Worm (Caenorhabditis elegans) whole organism, L4 larva: ENCODE data around the gene srh-83.

ENCODE experiments used
- D1046.2 ChIP-seq: fragments of 200-800 bp; sonication (Bioruptor generic); IDR thresholded peaks from 2 replicates; pipeline ENCODE4 v1.3.6; 2022; ENCODE audit warnings: missing genetic modification characterization, missing compliant biosample characterization
- F44E2.7 ChIP-seq: fragments of 200-800 bp; sonication (Bioruptor generic); IDR thresholded peaks from 2 replicates; pipeline ENCODE4 v2.1.2; 2022; ENCODE audit warnings: missing genetic modification characterization, missing compliant biosample characterization
- R02D3.7 ChIP-seq: fragments of 150-350 bp; sonication (generic microtip); optimal IDR thresholded peaks from 3 replicates; lab custom pipeline; 2014; ENCODE audit warnings: missing biosample characterization, missing genetic modification characterization
- Y105C5A.15 ChIP-seq: fragments of 200-800 bp; sonication (Bioruptor generic); IDR thresholded peaks from 2 replicates; pipeline ENCODE4 v1.3.6; 2022; ENCODE audit warnings: missing genetic modification characterization, missing compliant biosample characterization
- Y48G9A.11 ChIP-seq: fragments of 200-800 bp; sonication (Bioruptor generic); IDR thresholded peaks from 2 replicates; pipeline ENCODE4 v1.3.6; 2022; ENCODE audit warnings: missing genetic modification reagents, missing genetic modification characterization, missing compliant biosample characterization
- Y75B8A.6 ChIP-seq: fragments of 200-800 bp; sonication (Bioruptor generic); IDR thresholded peaks from 2 replicates; pipeline ENCODE4 v1.3.6; 2022; ENCODE audit warnings: missing genetic modification reagents, missing genetic modification characterization, missing compliant biosample characterization
- aha-1 ChIP-seq: fragments of 150-350 bp; peaks from one replicate; lab custom pipeline; 2014; ENCODE audit warnings: missing biosample characterization, missing genetic modification characterization
- aly-2 ChIP-seq: sonication (generic microtip); optimal IDR thresholded peaks from 2 replicates; lab custom pipeline; 2018; ENCODE audit warnings: missing biosample characterization, missing genetic modification characterization
- attf-4 ChIP-seq: sonication (generic microtip); optimal IDR thresholded peaks from 3 replicates; lab custom pipeline; 2017; ENCODE audit warnings: missing biosample characterization, missing genetic modification characterization
- ceh-28 ChIP-seq: fragments of 150-350 bp; optimal IDR thresholded peaks from 2 replicates; lab custom pipeline; 2014; ENCODE audit warnings: missing biosample characterization, missing genetic modification reagents, missing genetic modification characterization
- ceh-44 ChIP-seq: fragments of 200-800 bp; sonication (Bioruptor generic); IDR thresholded peaks from 2 replicates; pipeline ENCODE4 v1.3.6; 2022; ENCODE audit warnings: missing genetic modification reagents, missing genetic modification characterization, missing compliant biosample characterization
- ces-1 ChIP-seq: fragments of 150-350 bp; sonication (generic microtip); optimal IDR thresholded peaks from 4 replicates; lab custom pipeline; 2014; ENCODE audit warnings: missing biosample characterization, missing genetic modification reagents, missing genetic modification characterization
- cey-2 ChIP-seq: sonication (generic microtip); optimal IDR thresholded peaks from 3 replicates; lab custom pipeline; 2017; ENCODE audit warnings: missing genetic modification characterization, mild to moderate bottlenecking, missing compliant biosample characterization, antibody characterized with exemption, borderline replicate concordance; ENCODE audit not compliant: insufficient read depth
- ctbp-1 ChIP-seq: fragments of 200-800 bp; sonication (Bioruptor generic); IDR thresholded peaks from 2 replicates; pipeline ENCODE4 v1.3.6; 2022; ENCODE audit warnings: missing genetic modification reagents, missing genetic modification characterization, missing compliant biosample characterization
- daf-16 ChIP-seq, 3 experiments: sonication (generic microtip); optimal IDR thresholded peaks; 2 replicates each; lab custom pipeline; 2016 to 2017; ENCODE audit warnings: missing genetic modification characterization in 3 of 3, missing genetic modification reagents in 3 of 3, mild to moderate bottlenecking in 2 of 3, missing compliant biosample characterization in 2 of 3, missing biosample characterization in 1 of 3, moderate library complexity in 1 of 3
- dmd-6 ChIP-seq: fragments of 200-800 bp; sonication (Bioruptor generic); IDR thresholded peaks from 2 replicates; pipeline ENCODE4 v1.3.6; 2022; ENCODE audit warnings: missing genetic modification reagents, missing genetic modification characterization, missing compliant biosample characterization
- dmd-8 ChIP-seq: fragments of 200-800 bp; sonication (Bioruptor generic); IDR thresholded peaks from 2 replicates; pipeline ENCODE4 v1.3.6; 2022; ENCODE audit warnings: missing genetic modification characterization, missing compliant biosample characterization
- dpl-1 ChIP-seq: fragments of 150-350 bp; optimal IDR thresholded peaks from 2 replicates; lab custom pipeline; 2014; ENCODE audit warnings: missing biosample characterization, missing genetic modification reagents, missing genetic modification characterization
- dve-1 ChIP-seq: sonication (generic microtip); optimal IDR thresholded peaks from 2 replicates; lab custom pipeline; 2017; ENCODE audit warnings: antibody characterized with exemption, mild to moderate bottlenecking, missing genetic modification characterization, missing compliant biosample characterization; ENCODE audit not compliant: insufficient read depth
- egl-27 ChIP-seq: sonication (generic microtip); optimal IDR thresholded peaks from 3 replicates; lab custom pipeline; 2017; ENCODE audit warnings: missing biosample characterization, missing genetic modification reagents, missing genetic modification characterization
- hif-1 ChIP-seq, 2 experiments: sonication (generic microtip); optimal IDR thresholded peaks; 2 replicates each; lab custom pipeline; 2016 to 2017; ENCODE audit warnings: missing compliant biosample characterization in 2 of 2, missing genetic modification characterization in 2 of 2, missing genetic modification reagents in 2 of 2, missing genotype in 2 of 2, mild to moderate bottlenecking in 1 of 2
- hlh-30 ChIP-seq: sonication (generic microtip); optimal IDR thresholded peaks from 2 replicates; lab custom pipeline; 2017; ENCODE audit warnings: antibody characterized with exemption, mild to moderate bottlenecking, missing genetic modification characterization, missing compliant biosample characterization; ENCODE audit not compliant: insufficient read depth
- hmg-1.1 ChIP-seq: fragments of 200-800 bp; sonication (Bioruptor generic); IDR thresholded peaks from 2 replicates; pipeline ENCODE4 v1.3.6; 2022; ENCODE audit warnings: missing genetic modification reagents, missing genetic modification characterization, missing compliant biosample characterization
- lim-7 ChIP-seq: fragments of 200-800 bp; sonication (Bioruptor generic); IDR thresholded peaks from 2 replicates; pipeline ENCODE4 v1.3.6; 2022; ENCODE audit warnings: missing genetic modification characterization, missing compliant biosample characterization
- lin-13 ChIP-seq: fragments of 150-350 bp; optimal IDR thresholded peaks from 2 replicates; lab custom pipeline; 2014; ENCODE audit warnings: missing biosample characterization, missing genetic modification reagents, missing genetic modification characterization
- lin-29 ChIP-seq: fragments of 200-800 bp; sonication (Bioruptor generic); IDR thresholded peaks from 2 replicates; pipeline ENCODE4 v1.3.6; 2022; ENCODE audit warnings: missing genetic modification reagents, missing genetic modification characterization, missing compliant biosample characterization
- lin-39 ChIP-seq: fragments of 150-350 bp; optimal IDR thresholded peaks from 2 replicates; lab custom pipeline; 2014; ENCODE audit warnings: missing biosample characterization, missing genetic modification reagents, missing genetic modification characterization
- lir-3 ChIP-seq: sonication (generic microtip); optimal IDR thresholded peaks from 2 replicates; lab custom pipeline; 2016; ENCODE audit warnings: mild to moderate bottlenecking, missing genetic modification characterization, missing compliant biosample characterization
- lsy-2 ChIP-seq, 2 experiments: fragments of 150-350 bp in 1 of 2; sonication (generic microtip) in 1 of 2; optimal IDR thresholded peaks; 2 replicates each; lab custom pipeline; 2014 to 2017; ENCODE audit warnings: missing biosample characterization in 2 of 2, missing genetic modification characterization in 2 of 2
- madf-9 ChIP-seq: fragments of 200-800 bp; sonication (Bioruptor generic); conservative IDR thresholded peaks from 2 replicates; pipeline ENCODE4 v1.3.6; 2022; ENCODE audit warnings: missing genetic modification reagents, missing genetic modification characterization, missing compliant biosample characterization
- mdl-1 ChIP-seq, 2 experiments: fragments of 150-350 bp in 1 of 2; sonication (generic microtip) in 1 of 2; optimal IDR thresholded peaks; 2 replicates each; lab custom pipeline; 2014 to 2017; ENCODE audit warnings: missing biosample characterization in 2 of 2, missing genetic modification characterization in 2 of 2
- mdt-29 ChIP-seq: fragments of 200-800 bp; sonication (Bioruptor generic); IDR thresholded peaks from 2 replicates; pipeline ENCODE4 v1.3.6; 2022; ENCODE audit warnings: missing genetic modification reagents, missing genetic modification characterization, missing compliant biosample characterization
- mes-2 ChIP-seq: sonication (generic microtip); optimal IDR thresholded peaks from 2 replicates; lab custom pipeline; 2016; ENCODE audit warnings: missing genotype, mild to moderate bottlenecking, missing genetic modification characterization, missing compliant biosample characterization; ENCODE audit not compliant: poor library complexity, severe bottlenecking
- mxl-3 ChIP-seq: fragments of 200-800 bp; sonication (Bioruptor generic); optimal IDR thresholded peaks from 2 replicates; lab custom pipeline; 2018; ENCODE audit warnings: mild to moderate bottlenecking, missing genetic modification characterization, missing compliant biosample characterization
- nhr-237 ChIP-seq: sonication (generic microtip); optimal IDR thresholded peaks from 2 replicates; lab custom pipeline; 2017; ENCODE audit warnings: missing biosample characterization, missing genetic modification characterization
- nhr-28 ChIP-seq: fragments of 150-350 bp; optimal IDR thresholded peaks from 2 replicates; lab custom pipeline; 2014; ENCODE audit warnings: missing biosample characterization, missing genetic modification characterization
- nhr-6 ChIP-seq: fragments of 150-350 bp; optimal IDR thresholded peaks from 2 replicates; lab custom pipeline; 2014; ENCODE audit warnings: missing biosample characterization, missing genetic modification characterization
- pha-4 ChIP-seq, 2 experiments: fragments of 150-350 bp in 1 of 2; fragments of 200-800 bp in 1 of 2; sonication (Bioruptor generic) in 1 of 2; IDR thresholded peaks in 1 of 2; optimal IDR thresholded peaks in 1 of 2; 2 replicates each; pipeline versions ENCODE4 v1.3.6 to Lab custom; 2014 to 2022; ENCODE audit warnings: missing genetic modification characterization in 2 of 2, missing genetic modification reagents in 2 of 2, missing biosample characterization in 1 of 2, missing compliant biosample characterization in 1 of 2
- pqm-1 ChIP-seq: sonication (generic microtip); optimal IDR thresholded peaks from 2 replicates; lab custom pipeline; 2017; ENCODE audit warnings: missing biosample characterization, missing genetic modification characterization
- rbr-2 ChIP-seq: sonication (generic microtip); optimal IDR thresholded peaks from 2 replicates; lab custom pipeline; 2016; ENCODE audit warnings: missing genotype, missing genetic modification characterization, missing compliant biosample characterization
- set-16 ChIP-seq: fragments of 200-800 bp; sonication (Bioruptor generic); IDR thresholded peaks from 2 replicates; pipeline ENCODE4 v1.3.6; 2022; ENCODE audit warnings: missing genetic modification reagents, missing genetic modification characterization, missing compliant biosample characterization
- snpc-4 ChIP-seq: fragments of 150-350 bp; optimal IDR thresholded peaks from 2 replicates; lab custom pipeline; 2014; ENCODE audit warnings: missing biosample characterization, missing genetic modification characterization
- tra-1 ChIP-seq: fragments of 200-800 bp; sonication (Bioruptor generic); IDR thresholded peaks from 2 replicates; pipeline ENCODE4 v1.3.6; 2022; ENCODE audit warnings: missing genetic modification reagents, missing genetic modification characterization, missing compliant biosample characterization
- unc-62 ChIP-seq, 3 experiments: fragments of 150-350 bp in 1 of 3; sonication (generic microtip); optimal IDR thresholded peaks in 2 of 3; peaks in 1 of 3; 1 replicate in 1 of 3; 2 replicates in 2 of 3; lab custom pipeline; 2014 to 2017; ENCODE audit warnings: missing biosample characterization in 3 of 3, missing genetic modification characterization in 3 of 3, missing genetic modification reagents in 3 of 3, missing genotype in 1 of 3
- vab-7 ChIP-seq: fragments of 200-800 bp; sonication (Bioruptor generic); IDR thresholded peaks from 2 replicates; pipeline ENCODE4 v1.3.6; 2022; ENCODE audit warnings: missing genetic modification reagents, missing genetic modification characterization, missing compliant biosample characterization
- zag-1 ChIP-seq: fragments of 150-350 bp; optimal IDR thresholded peaks from 2 replicates; lab custom pipeline; 2014; ENCODE audit warnings: missing biosample characterization, missing genetic modification characterization
- zfp-3 ChIP-seq: fragments of 200-800 bp; sonication (Bioruptor generic); conservative IDR thresholded peaks from 2 replicates; pipeline ENCODE4 v1.3.6; 2022; ENCODE audit warnings: missing genetic modification reagents, missing genetic modification characterization, missing compliant biosample characterization
- ztf-7 ChIP-seq: fragments of 150-350 bp; optimal IDR thresholded peaks from 2 replicates; lab custom pipeline; 2014; ENCODE audit warnings: missing biosample characterization, missing genetic modification characterization

srh-83 gene

DNA sequence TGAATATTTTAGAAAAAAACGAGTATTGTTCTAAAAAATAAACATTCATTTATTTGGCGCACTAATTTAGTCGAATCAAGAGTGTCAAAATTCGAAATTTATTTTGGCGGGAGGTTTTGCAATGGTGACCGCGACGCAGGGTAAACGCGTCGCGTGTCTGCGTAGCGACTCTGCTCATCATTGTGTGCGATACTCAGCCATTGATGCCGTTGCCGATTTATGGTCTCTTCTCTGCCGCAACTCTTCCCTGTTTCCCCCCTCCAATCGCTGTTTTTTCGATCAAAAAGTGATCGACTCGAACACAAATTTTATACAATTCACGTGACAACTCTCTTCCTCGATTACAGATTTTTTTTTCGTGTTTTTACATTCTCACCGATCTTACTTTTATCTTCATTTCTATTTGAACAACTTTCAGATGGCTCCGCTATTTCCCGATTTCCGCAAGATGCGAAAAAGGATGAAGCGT is 32.2 kb downstream of the srh-83 start, which contains the start of gene F09G2.2 (continued):
- TF ChIP-seq lin-39 (tag; lab: Kevin White, UChicago) = no peak
- peak; percentile 83 for TF ChIP-seq hlh-30 (tag; lab: Kevin White, UChicago)
- TF ChIP-seq dmd-8 = no peak
- peak; percentile 80; the same call in 1 of the 2 replicates for TF ChIP-seq lin-29
- TF ChIP-seq ces-1 (GFP tag; lab: Kevin White, UChicago) = no peak
- TF ChIP-seq ztf-7 (tag; lab: Kevin White, UChicago) = peak; percentile 41
- TF ChIP-seq tra-1 = peak; percentile 89
- no peak for TF ChIP-seq Y105C5A.15 (GFP tag; lab: Robert Waterston, UW)
- no peak for TF ChIP-seq attf-4
- TF ChIP-seq ceh-28 = no peak
- peak; percentile 91 for TF ChIP-seq mes-2 (tag; lab: Kevin White, UChicago)
- TF ChIP-seq dmd-6 (GFP tag; lab: Robert Waterston, UW) = peak; percentile 97
- peak; percentile 61 for TF ChIP-seq set-16 (GFP tag; lab: Robert Waterston, UW)
- peak; percentile 81 for TF ChIP-seq nhr-28
- peak; percentile 74 for TF ChIP-seq ctbp-1 (GFP tag; lab: Robert Waterston, UW)
- peak; percentile 94 for TF ChIP-seq dpl-1 (GFP tag; lab: Kevin White, UChicago)
- TF ChIP-seq mdl-1 (tag; optimal IDR thresholded peaks at IDR 0.05; lab: Kevin White, UChicago) = peak in 1 of 2 experiments; percentile 65
- 0 out of 2 replicates have a peak, but pooled peaks have one; percentile 30 for TF ChIP-seq mdt-29 (GFP tag; lab: Robert Waterston, UW)
- TF ChIP-seq zfp-3 = peak; percentile 72
- no peak for TF ChIP-seq Y75B8A.6 (GFP tag; lab: Robert Waterston, UW)
- TF ChIP-seq nhr-237 (tag; lab: Kevin White, UChicago) = no peak
- no peak for TF ChIP-seq lim-7
- peak; percentile 89 for TF ChIP-seq hmg-1.1 (GFP tag; lab: Robert Waterston, UW)
- TF ChIP-seq snpc-4 (tag; lab: Kevin White, UChicago) = peak; percentile 24
- peak in 1 of 2 experiments; percentile 78 for TF ChIP-seq hif-1 (tag; optimal IDR thresholded peaks at IDR 0.05; lab: Kevin White, UChicago)
- no peak for TF ChIP-seq R02D3.7 (tag; lab: Kevin White, UChicago)
- TF ChIP-seq F44E2.7 (GFP tag; lab: Robert Waterston, UW) = no peak
- no peak for TF ChIP-seq ceh-44 (GFP tag; lab: Robert Waterston, UW)
- no peak for TF ChIP-seq pqm-1
- TF ChIP-seq vab-7 (GFP tag; lab: Robert Waterston, UW) = 0 out of 2 replicates have a peak, but pooled peaks have one; percentile 14
- TF ChIP-seq lsy-2 (tag; optimal IDR thresholded peaks at IDR 0.05; lab: Kevin White, UChicago) = peak; percentile 71 to 93
- TF ChIP-seq Y48G9A.11 (GFP tag; lab: Robert Waterston, UW) = peak; percentile 63
- TF ChIP-seq aha-1 (tag; lab: Kevin White, UChicago) = peak; percentile 99
- TF ChIP-seq lin-13 (GFP tag; lab: Kevin White, UChicago) = peak; percentile 90
- no peak for TF ChIP-seq egl-27 (tag; lab: Kevin White, UChicago)
- no peak for TF ChIP-seq lir-3 (tag; lab: Kevin White, UChicago)
- TF ChIP-seq cey-2 = no peak
- TF ChIP-seq nhr-6 (tag; lab: Kevin White, UChicago) = peak; percentile 83
- TF ChIP-seq D1046.2 (GFP tag; lab: Robert Waterston, UW) = 0 out of 2 replicates have a peak, but pooled peaks have one; percentile 44
- TF ChIP-seq zag-1 (tag; lab: Kevin White, UChicago) = no peak
- peak; percentile 78; the same call in 1 of the 2 replicates for TF ChIP-seq pha-4 (GFP tag; IDR thresholded peaks at IDR 0.05; lab: Robert Waterston, UW)
- TF ChIP-seq pha-4 (tag; optimal IDR thresholded peaks at IDR 0.05; lab: Kevin White, UChicago) = no peak
- TF ChIP-seq daf-16 (GFP tag; optimal IDR thresholded peaks at IDR 0.05; lab: Kevin White, UChicago) = peak; percentile 52 to 69
- peak; percentile 83 for TF ChIP-seq daf-16 (tag; optimal IDR thresholded peaks at IDR 0.05; lab: Kevin White, UChicago)
- no peak for TF ChIP-seq aly-2 (tag; lab: Kevin White, UChicago)
- peak; percentile 97 for TF ChIP-seq dve-1 (tag; lab: Kevin White, UChicago)
- peak in 1 of 2 experiments; percentile 98 for TF ChIP-seq unc-62 (GFP tag; optimal IDR thresholded peaks at IDR 0.05 in 1 of 2; lab: Kevin White, UChicago)
- TF ChIP-seq unc-62 (tag; optimal IDR thresholded peaks at IDR 0.05; lab: Kevin White, UChicago) = no peak
- peak; percentile 90 for TF ChIP-seq rbr-2 (tag; lab: Kevin White, UChicago)
- peak; percentile 43 for TF ChIP-seq mxl-3 (GFP tag; lab: Kevin White, UChicago)
- TF ChIP-seq madf-9 (GFP tag; lab: Robert Waterston, UW) = peak; percentile 73
